Worm (Caenorhabditis elegans) whole organism, mixed stage, embryonic: ENCODE results near the gene F56D6.19.

Source experiments
- ceh-43 ChIP-seq: fragments of 200-800 bp; sonication (Bioruptor generic); optimal IDR thresholded peaks from 2 replicates; lab custom pipeline; 2018; ENCODE audit warnings: mild to moderate bottlenecking, missing genetic modification characterization, moderate library complexity, missing compliant biosample characterization
- ces-1 ChIP-seq: fragments of 150-350 bp; optimal IDR thresholded peaks from 2 replicates; lab custom pipeline; 2014; ENCODE audit warnings: missing biosample characterization, missing genetic modification reagents, missing genetic modification characterization
- lsy-2 ChIP-seq: fragments of 150-350 bp; optimal IDR thresholded peaks from 2 replicates; lab custom pipeline; 2014; ENCODE audit warnings: missing biosample characterization, missing genetic modification characterization
- nhr-12 ChIP-seq: fragments of 150-350 bp; optimal IDR thresholded peaks from 2 replicates; lab custom pipeline; 2014; ENCODE audit warnings: missing biosample characterization, missing genetic modification characterization
- nhr-76 ChIP-seq: sonication (generic microtip); optimal IDR thresholded peaks from 2 replicates; lab custom pipeline; 2017; ENCODE audit warnings: missing biosample characterization, missing genetic modification characterization
- pha-4 ChIP-seq: fragments of 150-350 bp; optimal IDR thresholded peaks from 2 replicates; lab custom pipeline; 2018; ENCODE audit warnings: missing biosample characterization, missing genetic modification reagents, missing genetic modification characterization
- sem-2 ChIP-seq: fragments of 200-800 bp; sonication (Bioruptor generic); optimal IDR thresholded peaks from 2 replicates; lab custom pipeline; 2018; ENCODE audit warnings: mild to moderate bottlenecking, missing genetic modification characterization, missing compliant biosample characterization
- unc-62 ChIP-seq: fragments of 150-350 bp; optimal IDR thresholded peaks from 2 replicates; lab custom pipeline; 2014; ENCODE audit warnings: missing biosample characterization, missing genetic modification reagents, missing genetic modification characterization
- ztf-11 ChIP-seq: fragments of 150-350 bp; optimal IDR thresholded peaks from 2 replicates; lab custom pipeline; 2014; ENCODE audit warnings: missing biosample characterization, missing genetic modification characterization

- TF ChIP-seq unc-62 (no peak), pha-4 (no peak), lsy-2 (tag; lab: Kevin White, UChicago) (no peak), nhr-12 (no peak), nhr-76 (tag; lab: Kevin White, UChicago) (no peak), ceh-43 (no peak), ces-1 (GFP tag; lab: Kevin White, UChicago) (no peak), sem-2 (GFP tag; lab: Kevin White, UChicago) (no peak), ztf-11 (no peak)
These were observed 22.5 kb downstream of the F56D6.19 start, which contains the start of gene clec-71 for ce11 chrIV:3937097-3937496.
